Fruit fly (Drosophila melanogaster): ENCODE results near the gene CG6462.

The CG6462 gene

DNA sequence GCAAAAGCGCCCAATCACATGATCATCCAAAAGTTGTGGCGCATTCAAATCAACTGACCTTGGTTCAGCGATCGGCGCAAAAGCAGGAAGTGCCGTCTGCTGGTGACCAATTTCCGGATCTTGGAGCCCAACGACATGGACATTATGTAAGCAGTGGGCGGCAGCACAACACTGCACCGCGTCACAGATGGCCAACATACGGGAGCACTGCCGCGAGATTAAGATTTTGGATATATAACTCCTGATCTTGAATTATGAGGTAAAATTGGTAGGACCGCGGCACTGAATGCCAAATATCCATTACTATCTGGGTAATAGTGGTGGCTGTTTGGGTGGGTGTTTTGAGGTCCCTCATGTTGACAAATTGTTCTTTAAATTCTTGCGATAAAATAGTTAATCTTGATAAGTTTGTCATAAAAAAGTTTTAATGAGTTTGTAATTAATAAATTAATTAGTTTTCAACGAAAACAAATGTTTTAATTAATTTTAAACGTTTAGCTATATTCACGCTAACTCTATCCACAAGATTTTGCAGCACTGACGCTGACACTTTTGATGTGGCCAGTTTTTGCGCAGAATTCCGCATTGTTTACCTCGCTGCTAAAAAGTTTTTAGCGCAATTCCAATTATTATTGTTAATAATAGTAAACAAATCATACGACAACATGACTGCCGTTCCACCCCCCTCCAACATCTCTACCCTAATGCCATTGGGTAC is 38.2 kb downstream of the CG6462 start, which contains the start of the genes CG13295 and CG6610 (continued):
- TF ChIP-seq chinmo (GFP tag; IDR thresholded peaks at IDR 0.05; ENCODE audit: partially characterized antibody) (0 out of 4 replicates have a peak, but pooled peaks have one; percentile 13), bigmax (GFP tag; optimal IDR thresholded peaks at IDR 0.05) (no peak), Pdp1 (GFP tag; optimal IDR thresholded peaks at IDR 0.05) (peak; percentile 55 to 88), CG6683 (GFP tag; optimal IDR thresholded peaks at IDR 0.05) (no peak), CG3065 (GFP tag; optimal IDR thresholded peaks at IDR 0.05) (no peak), lola (GFP tag; optimal IDR thresholded peaks at IDR 0.05) (peak in 1 of 3 experiments; percentile 71), CG1647 (GFP tag; optimal IDR thresholded peaks at IDR 0.05) (peak; percentile 3), CG10147 (GFP tag; optimal IDR thresholded peaks at IDR 0.05) (peak; percentile 50), lab (GFP tag; optimal IDR thresholded peaks at IDR 0.05) (peak; percentile 61), CG10654 (GFP tag; optimal IDR thresholded peaks at IDR 0.05) (peak; percentile 20), CG14860 (GFP tag; IDR thresholded peaks at IDR 0.05; ENCODE audit: partially characterized antibody) (no peak), stc (GFP tag; IDR thresholded peaks at IDR 0.05) (no peak), CG2875 (GFP tag; optimal IDR thresholded peaks at IDR 0.05) (no peak), shn (GFP tag; optimal IDR thresholded peaks at IDR 0.05) (peak; percentile 19), tup (GFP tag; optimal IDR thresholded peaks at IDR 0.05) (no peak), Rfx (GFP tag; IDR thresholded peaks at IDR 0.05) (peak; percentile 72), CG10543 (GFP tag; optimal IDR thresholded peaks at IDR 0.05) (peak; percentile 75), CG16779 (GFP tag; IDR thresholded peaks at IDR 0.05) (no peak), Gug (GFP tag; IDR thresholded peaks at IDR 0.05) (peak; percentile 23; the same call in 1 of the 4 replicates), Atf-2 (GFP tag; optimal IDR thresholded peaks at IDR 0.05) (no peak), Opbp (GFP tag; IDR thresholded peaks at IDR 0.05; ENCODE audit: partially characterized antibody) (no peak), Lpt (GFP tag; optimal IDR thresholded peaks at IDR 0.05) (no peak), CG9817 (tag; optimal IDR thresholded peaks at IDR 0.05) (peak; percentile 76), nau (GFP tag; optimal IDR thresholded peaks at IDR 0.05) (no peak), dati (GFP tag; IDR thresholded peaks at IDR 0.05) (no peak), vfl (GFP tag; optimal IDR thresholded peaks at IDR 0.05) (no peak), CG11085 (GFP tag; IDR thresholded peaks at IDR 0.05) (peak; percentile 60), CG30020 (tag; optimal IDR thresholded peaks at IDR 0.05) (peak; percentile 54), CG18619 (GFP tag; optimal IDR thresholded peaks at IDR 0.05) (peak; percentile 44), Hr39 (optimal IDR thresholded peaks at IDR 0.05) (no peak), CG17829 (tag; optimal IDR thresholded peaks at IDR 0.05) (peak; percentile 38), onecut (GFP tag; IDR thresholded peaks at IDR 0.05) (no peak), CG17802 (tag; optimal IDR thresholded peaks at IDR 0.05) (no peak), sna (GFP tag; IDR thresholded peaks at IDR 0.05; ENCODE audit: partially characterized antibody) (no peak), CG6272 (GFP tag; IDR thresholded peaks at IDR 0.05) (peak; percentile 43; the same call in 1 of the 2 replicates), Vsx1 (GFP tag; optimal IDR thresholded peaks at IDR 0.05) (no peak), NC2β (GFP tag; optimal IDR thresholded peaks at IDR 0.05) (no peak), fd3F (GFP tag; optimal IDR thresholded peaks at IDR 0.05) (peak; percentile 60), cwo (GFP tag; optimal IDR thresholded peaks at IDR 0.05) (no peak), Nf-YC (tag; optimal IDR thresholded peaks at IDR 0.05) (peak; percentile 60), maf-S (GFP tag; optimal IDR thresholded peaks at IDR 0.05) (no peak), org-1 (GFP tag; optimal IDR thresholded peaks at IDR 0.05) (no peak), grn (GFP tag; optimal IDR thresholded peaks at IDR 0.05) (no peak), CG6791 (GFP tag; IDR thresholded peaks at IDR 0.05; ENCODE audit: partially characterized antibody) (no peak), Aef1 (GFP tag; IDR thresholded peaks at IDR 0.05) (peak; percentile 46; the same call in 1 of the 3 replicates), ATbp (GFP tag; optimal IDR thresholded peaks at IDR 0.05) (no peak), CG10267 (tag; optimal IDR thresholded peaks at IDR 0.05) (peak; percentile 61), CG1603 (tag; optimal IDR thresholded peaks at IDR 0.05) (no peak), CG14050 (GFP tag; IDR thresholded peaks at IDR 0.05) (no peak)
